Fruit fly (Drosophila melanogaster) whole organism, prepupa: Measurements from ENCODE around the gene ChT.

Source experiments
- CG11762 ChIP-seq: fragments of 200-800 bp; sonication (Bioruptor generic); optimal IDR thresholded peaks from 3 replicates; lab custom pipeline; 2016; ENCODE audit warnings: missing biosample characterization, missing genetic modification characterization; ENCODE audit not compliant: insufficient read depth
- CG16779 ChIP-seq: fragments of 200-800 bp; sonication (Bioruptor generic); optimal IDR thresholded peaks from 3 replicates; lab custom pipeline; 2017; ENCODE audit warnings: missing biosample characterization, mild to moderate bottlenecking, missing genetic modification characterization
- CG3032 ChIP-seq: fragments of 200-800 bp; optimal IDR thresholded peaks from 2 replicates; lab custom pipeline; 2019; ENCODE audit warnings: missing biosample characterization, mild to moderate bottlenecking, missing genetic modification characterization, moderate library complexity
- Eip78C ChIP-seq: fragments of 200-800 bp; sonication (Bioruptor generic); peaks from one replicate; lab custom pipeline; 2016; ENCODE audit warnings: missing biosample characterization, missing genetic modification characterization
- Ets21C ChIP-seq: fragments of 200-800 bp; sonication (Bioruptor generic); optimal IDR thresholded peaks from 3 replicates; lab custom pipeline; 2016; ENCODE audit warnings: missing biosample characterization, missing genetic modification characterization
- fkh ChIP-seq: fragments of 200-800 bp; sonication (Bioruptor generic); optimal IDR thresholded peaks from 3 replicates; lab custom pipeline; 2017; ENCODE audit warnings: missing biosample characterization, mild to moderate bottlenecking, missing genetic modification characterization, moderate library complexity
- topi ChIP-seq: fragments of 200-800 bp; sonication (Bioruptor generic); optimal IDR thresholded peaks from 3 replicates; lab custom pipeline; 2016; ENCODE audit warnings: missing biosample characterization, missing genetic modification characterization

DNA sequence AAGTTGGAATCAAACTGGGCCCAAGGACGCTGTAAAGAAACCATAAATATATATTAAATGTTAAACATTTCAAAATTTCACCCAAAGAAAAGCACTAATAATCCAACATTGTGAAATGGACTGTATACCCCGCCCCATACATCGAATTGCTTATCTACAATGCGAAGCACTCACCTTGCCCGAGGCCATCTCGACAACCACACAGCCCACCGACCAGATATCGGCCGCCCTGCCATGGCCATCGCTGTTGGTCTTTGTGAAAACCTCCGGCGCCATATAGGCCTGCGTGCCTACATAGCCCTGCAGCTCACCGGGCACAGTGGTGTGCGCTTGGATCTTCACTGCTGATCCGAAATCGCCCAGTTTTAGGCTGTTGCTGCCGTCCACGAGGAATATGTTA lies 53.2 kb downstream of the ChT start:
- TF ChIP-seq CG11762 (no peak), CG16779 (tag; lab: Kevin White, UChicago) (no peak), Eip78C (GFP tag; lab: Kevin White, UChicago) (no peak), Ets21C (GFP tag; lab: Kevin White, UChicago) (no peak), CG3032 (no peak), topi (GFP tag; lab: Kevin White, UChicago) (no peak), fkh (GFP tag; lab: Kevin White, UChicago) (no peak)
